Fruit fly (Drosophila melanogaster) whole organism: Measurements from ENCODE around the gene rdx.
A peak's percentile ranks its signal among the peaks of the same experiment; 100 is the strongest.

Experiments
- CG8478 ChIP-seq: fragments of >200 bp; optimal IDR thresholded peaks from 2 replicates; lab custom pipeline; 2018; ENCODE audit warnings: inconsistent platforms
- Dll ChIP-seq: fragments of >200 bp; optimal IDR thresholded peaks from 2 replicates; lab custom pipeline; 2017
- EcR ChIP-seq, 2 experiments: fragments of >200 bp; optimal IDR thresholded peaks; 2 replicates each; lab custom pipeline; 2017; ENCODE audit warnings: missing biosample characterization in 2 of 2, missing genetic modification characterization in 2 of 2, missing genetic modification reagents in 2 of 2
- pan ChIP-seq: fragments of >200 bp; optimal IDR thresholded peaks from 2 replicates; lab custom pipeline; 2017
- psq ChIP-seq: fragments of >200 bp; optimal IDR thresholded peaks from 2 replicates; lab custom pipeline; 2017
- usp ChIP-seq: fragments of >200 bp; optimal IDR thresholded peaks from 2 replicates; lab custom pipeline; 2017; ENCODE audit warnings: missing biosample characterization, missing genetic modification characterization, mixed read lengths

The rdx gene

dm6 chr3R:13977126-13977991, 54.5 kb downstream of the rdx start:
- TF ChIP-seq Dll (lab: Kevin White, UChicago) = no peak
- TF ChIP-seq EcR (GFP tag; optimal IDR thresholded peaks at IDR 0.05; lab: Kevin White, UChicago) = no peak
- no peak for TF ChIP-seq usp (GFP tag; lab: Kevin White, UChicago)
- TF ChIP-seq psq = no peak
- no peak for TF ChIP-seq CG8478 (lab: Kevin White, UChicago)
- TF ChIP-seq pan (lab: Kevin White, UChicago) = no peak

dm6 chr3R:13976070-13976492, 55.8 kb downstream of the rdx start:
- TF ChIP-seq EcR (GFP tag; optimal IDR thresholded peaks at IDR 0.05; lab: Kevin White, UChicago) = no peak
- no peak for TF ChIP-seq usp (GFP tag; lab: Kevin White, UChicago)
- no peak for TF ChIP-seq pan (lab: Kevin White, UChicago)
- TF ChIP-seq psq = no peak
- TF ChIP-seq CG8478 (lab: Kevin White, UChicago) = no peak
- TF ChIP-seq Dll (lab: Kevin White, UChicago) = no peak

dm6 chr3R:13974741-13975245, 57.1 kb downstream of the rdx start:
- TF ChIP-seq Dll (lab: Kevin White, UChicago) (no peak), usp (GFP tag; lab: Kevin White, UChicago) (no peak), CG8478 (lab: Kevin White, UChicago) (peak; percentile 7)

dm6 chr3R:13972653-13973052, 59.2 kb downstream of the rdx start:
- TF ChIP-seq pan (lab: Kevin White, UChicago) (no peak), Dll (lab: Kevin White, UChicago) (no peak), EcR (GFP tag; optimal IDR thresholded peaks at IDR 0.05; lab: Kevin White, UChicago) (no peak), usp (GFP tag; lab: Kevin White, UChicago) (no peak), psq (no peak)

dm6 chr3R:13971728-13972448, 60.0 kb downstream of the rdx start:
- TF ChIP-seq usp (GFP tag; lab: Kevin White, UChicago) (no peak), Dll (lab: Kevin White, UChicago) (no peak), pan (lab: Kevin White, UChicago) (no peak), EcR (GFP tag; optimal IDR thresholded peaks at IDR 0.05; lab: Kevin White, UChicago) (no peak), CG8478 (lab: Kevin White, UChicago) (no peak), psq (no peak)

- TF ChIP-seq psq (no peak), usp (GFP tag; lab: Kevin White, UChicago) (no peak), EcR (GFP tag; optimal IDR thresholded peaks at IDR 0.05; lab: Kevin White, UChicago) (no peak), CG8478 (lab: Kevin White, UChicago) (no peak)
Observed at dm6 chr3R:13964513-13964975, 67.3 kb downstream of the rdx start, which contains the start of gene Orc2. TSS of gene Orc2 (plus strand) at chr3R:13964885.

dm6 chr3R:13964074-13964473, 67.8 kb downstream of the rdx start, which contains the start of gene Kots:
TSS of gene Kots (minus strand) at chr3R:13964174.
- no peak for TF ChIP-seq CG8478 (lab: Kevin White, UChicago)
- no peak for TF ChIP-seq usp (GFP tag; lab: Kevin White, UChicago)

- no peak for TF ChIP-seq psq
- TF ChIP-seq CG8478 (lab: Kevin White, UChicago) = no peak
- TF ChIP-seq Dll (lab: Kevin White, UChicago) = no peak
Observed at dm6 chr3R:13958582-13958981, 73.3 kb downstream of the rdx start, which contains the start of gene Ipp. TSS of gene Ipp (plus strand) at chr3R:13958789.

dm6 chr3R:13956809-13957351, 75.0 kb downstream of the rdx start:
- TF ChIP-seq usp (GFP tag; lab: Kevin White, UChicago) = no peak
- no peak for TF ChIP-seq Dll (lab: Kevin White, UChicago)
- no peak for TF ChIP-seq EcR (GFP tag; optimal IDR thresholded peaks at IDR 0.05; lab: Kevin White, UChicago)
- TF ChIP-seq psq = no peak
- no peak for TF ChIP-seq CG8478 (lab: Kevin White, UChicago)
- TF ChIP-seq pan (lab: Kevin White, UChicago) = no peak

- TF ChIP-seq pan (lab: Kevin White, UChicago) = no peak
- TF ChIP-seq Dll (lab: Kevin White, UChicago) = no peak
- TF ChIP-seq psq = no peak
- TF ChIP-seq EcR (GFP tag; optimal IDR thresholded peaks at IDR 0.05; lab: Kevin White, UChicago) = no peak
- no peak for TF ChIP-seq CG8478 (lab: Kevin White, UChicago)
- no peak for TF ChIP-seq usp (GFP tag; lab: Kevin White, UChicago)
Observed at dm6 chr3R:13955227-13955626, 76.6 kb downstream of the rdx start.

- TF ChIP-seq psq (no peak), Dll (lab: Kevin White, UChicago) (no peak), EcR (GFP tag; optimal IDR thresholded peaks at IDR 0.05; lab: Kevin White, UChicago) (no peak), CG8478 (lab: Kevin White, UChicago) (no peak), pan (lab: Kevin White, UChicago) (no peak), usp (GFP tag; lab: Kevin White, UChicago) (no peak)
Observed at dm6 chr3R:13952303-13952702, 79.6 kb downstream of the rdx start.
